Fruit fly (Drosophila melanogaster) whole organism, embryonic: ENCODE data around the gene pico.

ENCODE experiments used
- BEAF-32 ChIP-seq: fragments of 200-800 bp; sonication (Bioruptor generic); optimal IDR thresholded peaks from 3 replicates; lab custom pipeline; 2017; ENCODE audit warnings: missing biosample characterization, missing genetic modification characterization, mild to moderate bottlenecking, moderate library complexity, missing genetic modification reagents
- Camta ChIP-seq: fragments of 200-800 bp; sonication (Bioruptor generic); optimal IDR thresholded peaks from 2 replicates; lab custom pipeline; 2016; ENCODE audit warnings: missing biosample characterization, missing genetic modification characterization
- peb ChIP-seq: fragments of 200-800 bp; sonication (Bioruptor generic); IDR thresholded peaks from 2 replicates; pipeline ENCODE4 v1.3.6; 2022; ENCODE audit warnings: missing biosample characterization, missing genetic modification characterization

dm6 chrX:19784875-19785274 is 67.0 kb downstream of the pico start:
- TF ChIP-seq peb = no peak
- TF ChIP-seq BEAF-32 = no peak
- no peak for TF ChIP-seq Camta (GFP tag; lab: Kevin White, UChicago)
